Worm (Caenorhabditis elegans): ENCODE data around the gene cutl-25.

cutl-25 gene

DNA sequence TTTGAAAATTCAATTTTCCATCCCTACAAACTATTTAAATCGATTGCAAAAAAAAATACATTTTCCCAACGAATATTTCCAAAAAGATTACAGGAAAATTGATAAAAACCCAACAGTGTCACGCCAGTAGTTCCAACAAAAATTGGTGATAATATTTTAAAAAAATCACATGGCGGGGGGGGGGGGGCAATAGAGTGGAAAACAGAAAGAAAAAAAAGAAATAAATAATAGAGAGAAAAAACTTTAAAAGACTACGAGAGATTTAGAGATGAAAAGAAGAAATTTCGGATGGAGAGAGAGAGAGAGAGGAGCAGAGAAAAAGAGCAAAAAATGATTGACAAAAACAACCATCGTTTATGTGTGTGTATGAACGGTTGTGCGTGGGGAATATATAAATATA lies 12.5 kb downstream of the cutl-25 start (continued):
- TF ChIP-seq lin-35 (GFP tag; optimal IDR thresholded peaks at IDR 0.05) (peak in 1 of 2 experiments; percentile 2), F16B12.6 (tag; optimal IDR thresholded peaks at IDR 0.05) (no peak), nhr-237 (tag; optimal IDR thresholded peaks at IDR 0.05) (no peak), elt-2 (tag; optimal IDR thresholded peaks at IDR 0.05) (peak; percentile 51), C16A3.4 (tag; optimal IDR thresholded peaks at IDR 0.05) (no peak), nhr-28 (tag; optimal IDR thresholded peaks at IDR 0.05) (no peak), lir-3 (tag; optimal IDR thresholded peaks at IDR 0.05; ENCODE audit: poor library complexity) (no peak), lin-15B (tag; optimal IDR thresholded peaks at IDR 0.05) (no peak), nhr-12 (tag; optimal IDR thresholded peaks at IDR 0.05) (no peak)

DNA sequence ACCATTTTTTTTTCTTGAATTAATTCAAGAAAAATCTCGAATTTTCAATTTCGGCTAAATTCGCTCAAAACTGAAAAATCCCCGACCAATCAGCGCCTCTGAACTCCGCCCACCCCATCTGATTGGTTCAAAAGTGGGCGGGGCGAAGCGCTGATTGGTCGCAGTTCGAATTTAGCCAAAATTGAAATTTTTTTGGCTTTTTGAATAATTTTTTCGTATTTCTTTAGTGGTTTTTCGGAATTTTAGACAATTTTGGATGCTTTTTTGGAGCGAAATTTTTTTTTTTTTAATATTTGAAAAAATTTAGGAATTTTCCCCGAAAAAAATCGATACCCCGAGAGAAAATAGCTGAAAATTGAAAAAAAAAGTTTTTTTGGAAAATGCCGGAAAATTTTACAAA lies 13.0 kb downstream of the cutl-25 start:
- TF ChIP-seq snpc-4 (tag; optimal IDR thresholded peaks at IDR 0.05), result no peak
- TF ChIP-seq efl-1 (optimal IDR thresholded peaks at IDR 0.05), result no peak
- peak in 1 of 2 experiments; percentile 66 for TF ChIP-seq efl-1 (GFP tag; optimal IDR thresholded peaks at IDR 0.05 in 1 of 2)

DNA sequence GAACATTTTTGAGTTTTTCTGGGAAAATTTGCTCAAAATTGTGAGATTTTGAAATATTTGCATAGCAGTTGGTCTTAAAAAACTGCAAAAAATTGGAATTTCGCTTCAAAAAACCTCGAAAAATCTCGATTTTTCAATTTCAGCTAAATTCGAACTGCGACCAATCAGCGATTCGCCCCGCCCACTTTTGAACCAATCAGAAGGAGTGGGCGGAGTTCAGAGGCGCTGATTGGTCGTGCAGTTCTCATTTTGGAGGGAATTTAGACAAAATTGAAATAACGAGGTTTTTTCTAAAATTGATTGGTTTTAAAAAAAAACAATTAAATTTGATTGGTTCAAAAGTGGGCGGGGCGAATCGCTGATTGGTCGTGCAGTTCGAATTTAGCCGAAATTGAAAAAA lies 13.4 kb downstream of the cutl-25 start:
- no peak for TF ChIP-seq nhr-12 (tag; optimal IDR thresholded peaks at IDR 0.05)
- TF ChIP-seq lin-14 (GFP tag; optimal IDR thresholded peaks at IDR 0.05), result no peak
- no peak for TF ChIP-seq aly-2 (tag; optimal IDR thresholded peaks at IDR 0.05)
- no peak for TF ChIP-seq ztf-4 (tag; optimal IDR thresholded peaks at IDR 0.05)
- TF ChIP-seq dpl-1 (GFP tag; optimal IDR thresholded peaks at IDR 0.05), result no peak
- no peak for TF ChIP-seq egl-13 (tag; optimal IDR thresholded peaks at IDR 0.05)
- TF ChIP-seq skn-1 (tag; optimal IDR thresholded peaks at IDR 0.05), result no peak
- no peak for TF ChIP-seq elt-3 (tag; optimal IDR thresholded peaks at IDR 0.05)
- TF ChIP-seq lir-3 (tag; optimal IDR thresholded peaks at IDR 0.05; ENCODE audit: poor library complexity), result no peak
- no peak for TF ChIP-seq pag-3 (tag; optimal IDR thresholded peaks at IDR 0.05; ENCODE audit: borderline replicate concordance, insufficient read depth)
- no peak for TF ChIP-seq C16A3.4 (tag; optimal IDR thresholded peaks at IDR 0.05)

DNA sequence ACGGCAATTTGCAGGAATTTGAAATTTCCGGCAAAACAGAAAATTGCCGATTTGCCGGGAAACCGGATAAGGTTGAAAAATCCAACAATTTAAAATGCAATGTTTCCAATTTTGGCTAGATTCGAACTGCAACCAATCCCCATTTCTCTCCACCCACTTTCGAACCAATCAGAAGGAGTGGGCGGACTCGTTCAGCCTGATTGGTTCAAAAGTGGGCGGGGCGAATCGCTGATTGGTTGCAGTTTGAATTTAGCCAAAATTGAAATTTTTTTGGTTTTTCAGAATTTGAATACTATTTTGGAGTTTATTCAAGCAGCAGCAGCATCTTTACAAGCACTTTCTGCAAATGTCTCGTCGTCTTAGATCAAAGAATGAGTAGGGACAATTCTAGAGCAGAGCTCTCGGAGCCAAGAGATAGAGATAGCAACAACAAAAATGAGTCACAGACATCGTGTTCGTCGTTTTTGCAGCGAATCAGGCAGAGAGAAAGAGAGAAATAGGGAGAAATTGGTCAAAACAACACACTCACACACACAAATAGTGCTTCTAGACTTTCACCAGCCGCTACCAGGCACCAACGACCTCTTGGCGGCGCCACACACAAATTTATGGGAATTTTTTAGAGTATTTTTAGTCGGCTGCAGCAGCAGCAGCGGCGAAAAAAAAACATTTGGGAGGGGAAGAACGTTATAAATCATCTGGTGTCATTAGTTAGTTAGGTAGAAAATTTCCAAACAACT lies 15.8 kb downstream of the cutl-25 start:
- TF ChIP-seq ets-5 (GFP tag; IDR thresholded peaks at IDR 0.05) (0 out of 2 replicates have a peak, but pooled peaks have one; percentile 60), efl-1 (optimal IDR thresholded peaks at IDR 0.05) (no peak), efl-1 (GFP tag; optimal IDR thresholded peaks at IDR 0.05 in 1 of 2) (peak in 1 of 2 experiments; percentile 66), hpl-2 (GFP tag; optimal IDR thresholded peaks at IDR 0.05) (no peak), nhr-85 (tag) (peak; percentile 43), fos-1 (tag; optimal IDR thresholded peaks at IDR 0.05) (no peak)

DNA sequence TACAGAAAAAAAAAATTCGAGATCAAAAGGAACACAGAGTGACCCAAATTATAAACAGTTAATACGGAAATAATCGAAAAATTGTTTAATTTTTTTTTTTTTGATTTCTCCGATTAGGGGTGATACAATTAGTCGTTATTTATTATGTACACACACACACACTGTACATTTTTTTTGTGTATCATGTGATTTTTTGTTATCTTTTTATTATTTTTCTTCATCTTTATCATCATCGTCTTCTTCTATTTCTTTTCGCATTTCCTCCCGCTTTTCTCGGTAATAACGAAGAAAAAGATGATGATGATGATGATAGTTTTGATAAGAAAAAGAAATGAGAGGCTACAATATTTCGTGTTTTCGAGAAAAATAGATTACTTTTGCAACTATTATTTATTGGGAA lies 17.1 kb downstream of the cutl-25 start:
- peak; percentile 42 for TF ChIP-seq nhr-71 (tag; optimal IDR thresholded peaks at IDR 0.05)
- peak in 1 of 2 experiments; percentile 24 for TF ChIP-seq lsy-2 (tag; optimal IDR thresholded peaks at IDR 0.05)
- TF ChIP-seq fkh-4 (tag; optimal IDR thresholded peaks at IDR 0.05; ENCODE audit: borderline replicate concordance), result no peak
- peak; percentile 16 for TF ChIP-seq lin-14 (GFP tag; optimal IDR thresholded peaks at IDR 0.05)
- TF ChIP-seq C04F5.9 (tag; optimal IDR thresholded peaks at IDR 0.05), result no peak
- no peak for TF ChIP-seq nhr-12 (tag; optimal IDR thresholded peaks at IDR 0.05)
- no peak for TF ChIP-seq mep-1 (tag; optimal IDR thresholded peaks at IDR 0.05)
- no peak for TF ChIP-seq ceh-8 (GFP tag; optimal IDR thresholded peaks at IDR 0.05)
- no peak for TF ChIP-seq vab-15 (tag; optimal IDR thresholded peaks at IDR 0.05)
- TF ChIP-seq nhr-11 (tag; optimal IDR thresholded peaks at IDR 0.05), result no peak
- peak; percentile 12 for TF ChIP-seq irx-1 (tag; optimal IDR thresholded peaks at IDR 0.05)
- TF ChIP-seq hlh-17 (GFP tag; optimal IDR thresholded peaks at IDR 0.05; ENCODE audit: borderline replicate concordance), result no peak
- peak; percentile 18 for TF ChIP-seq nhr-20 (tag; optimal IDR thresholded peaks at IDR 0.05)
- no peak for TF ChIP-seq ceh-82 (tag; optimal IDR thresholded peaks at IDR 0.05)
- TF ChIP-seq elt-3 (tag; optimal IDR thresholded peaks at IDR 0.05), result peak in 2 of 6 experiments; percentile 37 to 43
- peak; percentile 16 for TF ChIP-seq nhr-90 (tag; optimal IDR thresholded peaks at IDR 0.05; ENCODE audit: poor library complexity)
- no peak for TF ChIP-seq fos-1 (tag; optimal IDR thresholded peaks at IDR 0.05)
- peak; percentile 52 for TF ChIP-seq skn-1 (tag; optimal IDR thresholded peaks at IDR 0.05)
- peak; percentile 73 for TF ChIP-seq nhr-85 (tag)
- peak; percentile 35 for TF ChIP-seq snu-23 (GFP tag; optimal IDR thresholded peaks at IDR 0.05)
- no peak for TF ChIP-seq mdl-1 (tag; optimal IDR thresholded peaks at IDR 0.05)
- peak in 1 of 2 experiments; percentile 38 for TF ChIP-seq lin-35 (GFP tag; optimal IDR thresholded peaks at IDR 0.05)
- peak; percentile 36 for TF ChIP-seq blmp-1 (tag; optimal IDR thresholded peaks at IDR 0.05)
- peak in 1 of 3 experiments; percentile 5 for TF ChIP-seq dpl-1 (GFP tag; optimal IDR thresholded peaks at IDR 0.05)
- TF ChIP-seq tbx-2 (tag; optimal IDR thresholded peaks at IDR 0.05), result no peak
- TF ChIP-seq xbp-1 (tag; optimal IDR thresholded peaks at IDR 0.05), result no peak
- TF ChIP-seq efl-3 (GFP tag; optimal IDR thresholded peaks at IDR 0.05), result no peak

Measured in whole organism, L1 larva.